Worm (Caenorhabditis elegans) whole organism, midembryonic: ENCODE data around the gene dnj-2.

Experiments
- T22C8.4 ChIP-seq: fragments of 200-800 bp; sonication (Bioruptor generic); IDR thresholded peaks from 2 replicates; pipeline ENCODE4 v1.3.6; 2022; ENCODE audit warnings: missing genetic modification characterization, missing compliant biosample characterization
- cog-1 ChIP-seq: sonication (generic microtip); optimal IDR thresholded peaks from 2 replicates; lab custom pipeline; 2016; ENCODE audit warnings: missing genetic modification characterization, missing compliant biosample characterization
- flt-1 ChIP-seq: fragments of 200-800 bp; sonication (Bioruptor generic); IDR thresholded peaks from 2 replicates; pipeline ENCODE4 v1.3.6; 2022; ENCODE audit warnings: missing genetic modification characterization, missing compliant biosample characterization
- klf-2 ChIP-seq: fragments of 200-800 bp; sonication (Bioruptor generic); conservative IDR thresholded peaks from 2 replicates; pipeline ENCODE4 v1.3.6; 2022; ENCODE audit warnings: missing genetic modification reagents, missing genetic modification characterization, missing compliant biosample characterization
- med-1 ChIP-seq: sonication (generic microtip); optimal IDR thresholded peaks from 2 replicates; lab custom pipeline; 2017; ENCODE audit warnings: missing genetic modification characterization, mild to moderate bottlenecking, missing compliant biosample characterization, antibody characterized with exemption, missing genetic modification reagents; ENCODE audit not compliant: insufficient read depth
- ref-1 ChIP-seq: fragments of 200-800 bp; sonication (Bioruptor generic); conservative IDR thresholded peaks from 2 replicates; pipeline ENCODE4 v1.3.6; 2022; ENCODE audit warnings: missing genetic modification reagents, missing genetic modification characterization, missing compliant biosample characterization
- ztf-23 ChIP-seq: fragments of 200-800 bp; sonication (Bioruptor generic); IDR thresholded peaks from 2 replicates; pipeline ENCODE4 v1.3.6; 2022; ENCODE audit warnings: missing genetic modification reagents, missing genetic modification characterization, missing compliant biosample characterization

- TF ChIP-seq med-1 (GFP tag; lab: Kevin White, UChicago) (no peak), ztf-23 (GFP tag; lab: Robert Waterston, UW) (no peak), ref-1 (GFP tag; lab: Robert Waterston, UW) (no peak), klf-2 (no peak), T22C8.4 (GFP tag; lab: Robert Waterston, UW) (no peak), flt-1 (GFP tag; lab: Robert Waterston, UW) (no peak), cog-1 (tag; lab: Kevin White, UChicago) (no peak)
Measured at ce11 chrIV:11350809-11351208, 37.0 kb upstream of the dnj-2 start.
